Worm (Caenorhabditis elegans) whole organism, L4 larva: ENCODE data around the gene upb-1.

ENCODE experiments used
- T20F7.1 ChIP-seq: fragments of 200-800 bp; sonication (Bioruptor generic); optimal IDR thresholded peaks from 2 replicates; lab custom pipeline; 2018; ENCODE audit warnings: mild to moderate bottlenecking, missing genetic modification characterization, missing compliant biosample characterization
- T26A8.4 ChIP-seq: fragments of 200-800 bp; sonication (Bioruptor generic); IDR thresholded peaks from 2 replicates; pipeline ENCODE4 v1.3.6; 2022; ENCODE audit warnings: missing genetic modification characterization, missing compliant biosample characterization
- aha-1 ChIP-seq: fragments of 150-350 bp; peaks from one replicate; lab custom pipeline; 2014; ENCODE audit warnings: missing biosample characterization, missing genetic modification characterization
- ama-1 ChIP-seq: fragments of 150-350 bp; optimal IDR thresholded peaks from 2 replicates; lab custom pipeline; 2014; ENCODE audit warnings: inconsistent platforms, mixed read lengths
- ceh-20 ChIP-seq: fragments of 200-800 bp; sonication (Bioruptor generic); IDR thresholded peaks from 2 replicates; pipeline ENCODE4 v1.3.6; 2022; ENCODE audit warnings: missing genetic modification reagents, missing genetic modification characterization, missing compliant biosample characterization
- daf-12 ChIP-seq: fragments of 150-350 bp; optimal IDR thresholded peaks from 2 replicates; lab custom pipeline; 2014; ENCODE audit warnings: missing biosample characterization, missing genetic modification reagents, missing genetic modification characterization
- daf-16 ChIP-seq, 3 experiments: sonication (generic microtip); optimal IDR thresholded peaks; 2 replicates each; lab custom pipeline; 2016 to 2017; ENCODE audit warnings: missing genetic modification characterization in 3 of 3, missing genetic modification reagents in 3 of 3, mild to moderate bottlenecking in 2 of 3, missing compliant biosample characterization in 2 of 3, missing biosample characterization in 1 of 3, moderate library complexity in 1 of 3
- daf-19 ChIP-seq: fragments of 200-800 bp; sonication (Bioruptor generic); conservative IDR thresholded peaks from 2 replicates; pipeline ENCODE4 v1.3.6; 2022; ENCODE audit warnings: missing genetic modification characterization, missing compliant biosample characterization
- daf-8 ChIP-seq: fragments of 200-800 bp; sonication (Bioruptor generic); IDR thresholded peaks from 2 replicates; pipeline ENCODE4 v1.3.6; 2022; ENCODE audit warnings: missing genetic modification characterization, missing compliant biosample characterization
- dmd-6 ChIP-seq: fragments of 200-800 bp; sonication (Bioruptor generic); IDR thresholded peaks from 2 replicates; pipeline ENCODE4 v1.3.6; 2022; ENCODE audit warnings: missing genetic modification reagents, missing genetic modification characterization, missing compliant biosample characterization
- dmd-9 ChIP-seq: fragments of 200-800 bp; sonication (Bioruptor generic); IDR thresholded peaks from 2 replicates; pipeline ENCODE4 v1.3.6; 2022; ENCODE audit warnings: missing genetic modification reagents, missing genetic modification characterization, missing compliant biosample characterization
- dpl-1 ChIP-seq: fragments of 150-350 bp; optimal IDR thresholded peaks from 2 replicates; lab custom pipeline; 2014; ENCODE audit warnings: missing biosample characterization, missing genetic modification reagents, missing genetic modification characterization
- duxl-1 ChIP-seq: sonication (generic microtip); optimal IDR thresholded peaks from 2 replicates; lab custom pipeline; 2016; ENCODE audit warnings: mild to moderate bottlenecking, missing genetic modification characterization, moderate library complexity, missing compliant biosample characterization; ENCODE audit not compliant: poor library complexity
- dve-1 ChIP-seq: sonication (generic microtip); optimal IDR thresholded peaks from 2 replicates; lab custom pipeline; 2017; ENCODE audit warnings: antibody characterized with exemption, mild to moderate bottlenecking, missing genetic modification characterization, missing compliant biosample characterization; ENCODE audit not compliant: insufficient read depth
- egl-27 ChIP-seq: sonication (generic microtip); optimal IDR thresholded peaks from 3 replicates; lab custom pipeline; 2017; ENCODE audit warnings: missing biosample characterization, missing genetic modification reagents, missing genetic modification characterization
- egl-43 ChIP-seq: fragments of 200-800 bp; sonication (Bioruptor generic); IDR thresholded peaks from 2 replicates; pipeline ENCODE4 v1.3.6; 2022; ENCODE audit warnings: missing genetic modification reagents, missing genetic modification characterization, missing compliant biosample characterization
- hif-1 ChIP-seq, 2 experiments: sonication (generic microtip); optimal IDR thresholded peaks; 2 replicates each; lab custom pipeline; 2016 to 2017; ENCODE audit warnings: missing compliant biosample characterization in 2 of 2, missing genetic modification characterization in 2 of 2, missing genetic modification reagents in 2 of 2, missing genotype in 2 of 2, mild to moderate bottlenecking in 1 of 2
- hlh-11 ChIP-seq: fragments of 200-800 bp; sonication (Bioruptor generic); optimal IDR thresholded peaks from 2 replicates; lab custom pipeline; 2018; ENCODE audit warnings: mild to moderate bottlenecking, missing genetic modification characterization, missing compliant biosample characterization
- hlh-30 ChIP-seq: sonication (generic microtip); optimal IDR thresholded peaks from 2 replicates; lab custom pipeline; 2017; ENCODE audit warnings: antibody characterized with exemption, mild to moderate bottlenecking, missing genetic modification characterization, missing compliant biosample characterization; ENCODE audit not compliant: insufficient read depth
- hmg-1.1 ChIP-seq: fragments of 200-800 bp; sonication (Bioruptor generic); IDR thresholded peaks from 2 replicates; pipeline ENCODE4 v1.3.6; 2022; ENCODE audit warnings: missing genetic modification reagents, missing genetic modification characterization, missing compliant biosample characterization
- lin-13 ChIP-seq: fragments of 150-350 bp; optimal IDR thresholded peaks from 2 replicates; lab custom pipeline; 2014; ENCODE audit warnings: missing biosample characterization, missing genetic modification reagents, missing genetic modification characterization
- lin-38 ChIP-seq: fragments of 200-800 bp; sonication (Bioruptor generic); IDR thresholded peaks from 2 replicates; pipeline ENCODE4 v1.3.6; 2022; ENCODE audit warnings: missing genetic modification reagents, missing genetic modification characterization, missing compliant biosample characterization
- lsy-2 ChIP-seq, 2 experiments: fragments of 150-350 bp in 1 of 2; sonication (generic microtip) in 1 of 2; optimal IDR thresholded peaks; 2 replicates each; lab custom pipeline; 2014 to 2017; ENCODE audit warnings: missing biosample characterization in 2 of 2, missing genetic modification characterization in 2 of 2
- mdl-1 ChIP-seq, 2 experiments: fragments of 150-350 bp in 1 of 2; sonication (generic microtip) in 1 of 2; optimal IDR thresholded peaks; 2 replicates each; lab custom pipeline; 2014 to 2017; ENCODE audit warnings: missing biosample characterization in 2 of 2, missing genetic modification characterization in 2 of 2
- mep-1 ChIP-seq: fragments of 150-350 bp; sonication (generic microtip); optimal IDR thresholded peaks from 3 replicates; lab custom pipeline; 2014; ENCODE audit warnings: missing biosample characterization, missing genetic modification characterization
- mes-2 ChIP-seq: sonication (generic microtip); optimal IDR thresholded peaks from 2 replicates; lab custom pipeline; 2016; ENCODE audit warnings: missing genotype, mild to moderate bottlenecking, missing genetic modification characterization, missing compliant biosample characterization; ENCODE audit not compliant: poor library complexity, severe bottlenecking
- nhr-102 ChIP-seq: sonication (generic microtip); optimal IDR thresholded peaks from 2 replicates; lab custom pipeline; 2016; ENCODE audit warnings: mild to moderate bottlenecking, missing genetic modification characterization, moderate library complexity, missing compliant biosample characterization
- nhr-11 ChIP-seq: fragments of 150-350 bp; optimal IDR thresholded peaks from 2 replicates; lab custom pipeline; 2014; ENCODE audit warnings: missing biosample characterization, missing genetic modification characterization
- nhr-25 ChIP-seq: sonication (generic microtip); optimal IDR thresholded peaks from 2 replicates; lab custom pipeline; 2017; ENCODE audit warnings: missing genetic modification characterization, mild to moderate bottlenecking, missing compliant biosample characterization, antibody characterized with exemption, moderate library complexity, borderline replicate concordance; ENCODE audit not compliant: insufficient read depth
- nhr-28 ChIP-seq: fragments of 150-350 bp; optimal IDR thresholded peaks from 2 replicates; lab custom pipeline; 2014; ENCODE audit warnings: missing biosample characterization, missing genetic modification characterization
- nhr-6 ChIP-seq: fragments of 150-350 bp; optimal IDR thresholded peaks from 2 replicates; lab custom pipeline; 2014; ENCODE audit warnings: missing biosample characterization, missing genetic modification characterization
- nhr-77 ChIP-seq: fragments of 150-350 bp; optimal IDR thresholded peaks from 2 replicates; lab custom pipeline; 2014; ENCODE audit warnings: missing biosample characterization, missing genetic modification characterization
- pha-4 ChIP-seq, 2 experiments: fragments of 150-350 bp in 1 of 2; fragments of 200-800 bp in 1 of 2; sonication (Bioruptor generic) in 1 of 2; IDR thresholded peaks in 1 of 2; optimal IDR thresholded peaks in 1 of 2; 2 replicates each; pipeline versions ENCODE4 v1.3.6 to Lab custom; 2014 to 2022; ENCODE audit warnings: missing genetic modification characterization in 2 of 2, missing genetic modification reagents in 2 of 2, missing biosample characterization in 1 of 2, missing compliant biosample characterization in 1 of 2
- php-3 ChIP-seq: fragments of 200-800 bp; sonication (Bioruptor generic); IDR thresholded peaks from 2 replicates; pipeline ENCODE4 v1.3.6; 2022; ENCODE audit warnings: missing genetic modification reagents, missing genetic modification characterization, missing compliant biosample characterization
- pqm-1 ChIP-seq: sonication (generic microtip); optimal IDR thresholded peaks from 2 replicates; lab custom pipeline; 2017; ENCODE audit warnings: missing biosample characterization, missing genetic modification characterization
- rbr-2 ChIP-seq: sonication (generic microtip); optimal IDR thresholded peaks from 2 replicates; lab custom pipeline; 2016; ENCODE audit warnings: missing genotype, missing genetic modification characterization, missing compliant biosample characterization
- saeg-2 ChIP-seq: fragments of 200-800 bp; sonication (Bioruptor generic); IDR thresholded peaks from 2 replicates; pipeline ENCODE4 v1.3.6; 2022; ENCODE audit warnings: missing genetic modification reagents, missing genetic modification characterization, missing compliant biosample characterization
- skn-1 ChIP-seq: fragments of 150-350 bp; optimal IDR thresholded peaks from 2 replicates; lab custom pipeline; 2014; ENCODE audit warnings: missing biosample characterization, missing genetic modification characterization
- tag-97 ChIP-seq: fragments of 200-800 bp; sonication (Bioruptor generic); IDR thresholded peaks from 2 replicates; pipeline ENCODE4 v1.3.6; 2022; ENCODE audit warnings: missing genetic modification characterization, missing compliant biosample characterization
- tra-1 ChIP-seq: fragments of 200-800 bp; sonication (Bioruptor generic); IDR thresholded peaks from 2 replicates; pipeline ENCODE4 v1.3.6; 2022; ENCODE audit warnings: missing genetic modification reagents, missing genetic modification characterization, missing compliant biosample characterization
- unc-130 ChIP-seq: sonication (generic microtip); optimal IDR thresholded peaks from 2 replicates; lab custom pipeline; 2016; ENCODE audit warnings: missing genetic modification reagents, missing genetic modification characterization, missing compliant biosample characterization
- vab-7 ChIP-seq: fragments of 200-800 bp; sonication (Bioruptor generic); IDR thresholded peaks from 2 replicates; pipeline ENCODE4 v1.3.6; 2022; ENCODE audit warnings: missing genetic modification reagents, missing genetic modification characterization, missing compliant biosample characterization
- zip-11 ChIP-seq: fragments of 200-800 bp; sonication (Bioruptor generic); IDR thresholded peaks from 2 replicates; pipeline ENCODE4 v1.3.6; 2022; ENCODE audit warnings: missing genetic modification characterization, missing compliant biosample characterization

The upb-1 gene

ce11 chrII:6252707-6253106 lies 37.2 kb downstream of the upb-1 start (continued):
- TF ChIP-seq pha-4 (GFP tag; IDR thresholded peaks at IDR 0.05; lab: Robert Waterston, UW) (peak; percentile 19; the same call in 1 of the 2 replicates), pha-4 (tag; optimal IDR thresholded peaks at IDR 0.05; lab: Kevin White, UChicago) (no peak), saeg-2 (GFP tag; lab: Robert Waterston, UW) (no peak)
- TF ChIP-seq, all 104 proteins: peak for 12

ce11 chrII:6250782-6251461 lies 39.0 kb downstream of the upb-1 start, which contains the start of gene phb-2:
Gene phb-2, plus strand, starts transcription at chrII:6251411.
- TF ChIP-seq duxl-1 (peak; percentile 40), pha-4 (GFP tag; IDR thresholded peaks at IDR 0.05; lab: Robert Waterston, UW) (peak; percentile 48; the same call in 1 of the 2 replicates), pha-4 (tag; optimal IDR thresholded peaks at IDR 0.05; lab: Kevin White, UChicago) (peak; percentile 80), nhr-25 (tag; lab: Kevin White, UChicago) (peak; percentile 54), dve-1 (tag; lab: Kevin White, UChicago) (peak; percentile 50), skn-1 (tag; lab: Kevin White, UChicago) (no peak), hif-1 (tag; optimal IDR thresholded peaks at IDR 0.05; lab: Kevin White, UChicago) (peak in 1 of 2 experiments; percentile 45), zip-11 (GFP tag; lab: Robert Waterston, UW) (no peak), nhr-102 (peak; percentile 23), lin-38 (GFP tag; lab: Robert Waterston, UW) (peak; percentile 73), hmg-1.1 (GFP tag; lab: Robert Waterston, UW) (peak; percentile 77), mep-1 (tag; lab: Kevin White, UChicago) (peak; percentile 76), tag-97 (GFP tag; lab: Robert Waterston, UW) (no peak), hlh-30 (tag; lab: Kevin White, UChicago) (peak; percentile 81), dpl-1 (GFP tag; lab: Kevin White, UChicago) (peak; percentile 94), nhr-6 (tag; lab: Kevin White, UChicago) (peak; percentile 79), T20F7.1 (GFP tag; lab: Kevin White, UChicago) (peak; percentile 67), lin-13 (GFP tag; lab: Kevin White, UChicago) (peak; percentile 63), lsy-2 (tag; optimal IDR thresholded peaks at IDR 0.05; lab: Kevin White, UChicago) (peak; percentile 27 to 89), php-3 (GFP tag; lab: Robert Waterston, UW) (0 out of 2 replicates have a peak, but pooled peaks have one; percentile 34), daf-8 (no peak), egl-27 (tag; lab: Kevin White, UChicago) (no peak), T26A8.4 (peak; percentile 70), daf-16 (GFP tag; optimal IDR thresholded peaks at IDR 0.05; lab: Kevin White, UChicago) (no peak), daf-16 (tag; optimal IDR thresholded peaks at IDR 0.05; lab: Kevin White, UChicago) (peak; percentile 83), ama-1 (lab: Kevin White, UChicago) (peak; percentile 60), unc-130 (GFP tag; lab: Kevin White, UChicago) (peak; percentile 55), vab-7 (0 out of 2 replicates have a peak, but pooled peaks have one; percentile 33), ceh-20 (GFP tag; lab: Robert Waterston, UW) (no peak), dmd-6 (GFP tag; lab: Robert Waterston, UW) (peak; percentile 38), mes-2 (tag; lab: Kevin White, UChicago) (peak; percentile 87), pqm-1 (tag; lab: Kevin White, UChicago) (no peak), hlh-11 (tag; lab: Kevin White, UChicago) (peak; percentile 53), daf-12 (no peak), aha-1 (tag; lab: Kevin White, UChicago) (peak; percentile 95), dmd-9 (GFP tag; lab: Robert Waterston, UW) (no peak), nhr-77 (tag; lab: Kevin White, UChicago) (peak; percentile 52), tra-1 (GFP tag; lab: Robert Waterston, UW) (no peak), mdl-1 (tag; optimal IDR thresholded peaks at IDR 0.05; lab: Kevin White, UChicago) (peak in 1 of 2 experiments; percentile 0), daf-19 (0 out of 2 replicates have a peak, but pooled peaks have one; percentile 18), nhr-28 (peak; percentile 77), nhr-11 (tag; lab: Kevin White, UChicago) (peak; percentile 41), egl-43 (GFP tag; lab: Robert Waterston, UW) (no peak), rbr-2 (peak; percentile 68)
